Worm (Caenorhabditis elegans) whole organism, late embryonic: ENCODE data around the gene Y54G11A.19.

ENCODE experiments used
- Y22D7AL.16 ChIP-seq: sonication (generic microtip); optimal IDR thresholded peaks from 2 replicates; lab custom pipeline; 2016; ENCODE audit warnings: missing genetic modification characterization, missing compliant biosample characterization
- ahr-1 ChIP-seq: sonication (generic microtip); optimal IDR thresholded peaks from 2 replicates; lab custom pipeline; 2016; ENCODE audit warnings: missing genetic modification characterization, missing compliant biosample characterization
- ceh-24 ChIP-seq: sonication (generic microtip); optimal IDR thresholded peaks from 2 replicates; lab custom pipeline; 2016; ENCODE audit warnings: mild to moderate bottlenecking, missing genetic modification characterization, missing compliant biosample characterization
- ceh-30 ChIP-seq: fragments of 150-350 bp; optimal IDR thresholded peaks from 2 replicates; lab custom pipeline; 2014; ENCODE audit warnings: missing biosample characterization, missing genetic modification characterization
- ceh-31 ChIP-seq: sonication (generic microtip); optimal IDR thresholded peaks from 2 replicates; lab custom pipeline; 2016; ENCODE audit warnings: missing genetic modification characterization, missing compliant biosample characterization
- ceh-45 ChIP-seq: fragments of 200-800 bp; sonication (Bioruptor generic); IDR thresholded peaks from 2 replicates; pipeline ENCODE4 v1.3.6; 2022; ENCODE audit warnings: missing genetic modification reagents, missing genetic modification characterization, missing compliant biosample characterization
- ceh-6 ChIP-seq: fragments of 200-800 bp; sonication (Bioruptor generic); optimal IDR thresholded peaks from 2 replicates; lab custom pipeline; 2018; ENCODE audit warnings: mild to moderate bottlenecking, missing genetic modification characterization, missing compliant biosample characterization
- ceh-9 ChIP-seq: sonication (generic microtip); optimal IDR thresholded peaks from 2 replicates; lab custom pipeline; 2016; ENCODE audit warnings: mild to moderate bottlenecking, missing genetic modification characterization, inconsistent platforms, missing compliant biosample characterization
- che-1 ChIP-seq: sonication (generic microtip); optimal IDR thresholded peaks from 2 replicates; lab custom pipeline; 2016; ENCODE audit warnings: mild to moderate bottlenecking, missing genetic modification characterization, missing compliant biosample characterization
- dve-1 ChIP-seq: sonication (generic microtip); optimal IDR thresholded peaks from 2 replicates; lab custom pipeline; 2017; ENCODE audit warnings: antibody characterized with exemption, mild to moderate bottlenecking, missing genetic modification characterization, missing compliant biosample characterization
- elt-2 ChIP-seq: sonication (generic microtip); optimal IDR thresholded peaks from 2 replicates; lab custom pipeline; 2016; ENCODE audit warnings: missing genetic modification reagents, missing genetic modification characterization, missing compliant biosample characterization
- elt-4 ChIP-seq: sonication (generic microtip); optimal IDR thresholded peaks from 2 replicates; lab custom pipeline; 2016; ENCODE audit warnings: missing genetic modification characterization, missing compliant biosample characterization
- fax-1 ChIP-seq: sonication (generic microtip); optimal IDR thresholded peaks from 2 replicates; lab custom pipeline; 2016; ENCODE audit warnings: missing genotype, missing genetic modification characterization, missing compliant biosample characterization
- fkh-6 ChIP-seq: sonication (generic microtip); optimal IDR thresholded peaks from 2 replicates; lab custom pipeline; 2016; ENCODE audit warnings: missing genetic modification characterization, missing compliant biosample characterization
- hlh-13 ChIP-seq: fragments of 200-800 bp; sonication (Bioruptor generic); optimal IDR thresholded peaks from 2 replicates; lab custom pipeline; 2018; ENCODE audit warnings: mild to moderate bottlenecking, missing genetic modification characterization, missing compliant biosample characterization
- hlh-15 ChIP-seq: sonication (generic microtip); optimal IDR thresholded peaks from 2 replicates; lab custom pipeline; 2016; ENCODE audit warnings: missing genetic modification characterization, missing compliant biosample characterization
- hlh-30 ChIP-seq: sonication (generic microtip); optimal IDR thresholded peaks from 2 replicates; lab custom pipeline; 2017; ENCODE audit warnings: antibody characterized with exemption, missing genetic modification characterization, missing compliant biosample characterization; ENCODE audit not compliant: insufficient read depth
- hlh-6 ChIP-seq: sonication (generic microtip); optimal IDR thresholded peaks from 2 replicates; lab custom pipeline; 2016; ENCODE audit warnings: missing genotype, missing genetic modification characterization, missing compliant biosample characterization
- hlh-8 ChIP-seq: sonication (generic microtip); optimal IDR thresholded peaks from 2 replicates; lab custom pipeline; 2016; ENCODE audit warnings: missing genotype, missing genetic modification characterization, missing compliant biosample characterization
- mec-3 ChIP-seq: sonication (generic microtip); optimal IDR thresholded peaks from 2 replicates; lab custom pipeline; 2016; ENCODE audit warnings: borderline replicate concordance, missing genetic modification characterization, missing compliant biosample characterization
- nfya-1 ChIP-seq: sonication (generic microtip); optimal IDR thresholded peaks from 2 replicates; lab custom pipeline; 2017; ENCODE audit warnings: missing genetic modification characterization, mild to moderate bottlenecking, missing compliant biosample characterization, antibody characterized with exemption, moderate library complexity
- nhr-11 ChIP-seq: fragments of 150-350 bp; optimal IDR thresholded peaks from 2 replicates; lab custom pipeline; 2014; ENCODE audit warnings: missing biosample characterization, missing genetic modification characterization
- odd-2 ChIP-seq: sonication (generic microtip); optimal IDR thresholded peaks from 2 replicates; lab custom pipeline; 2017; ENCODE audit warnings: antibody characterized with exemption, mild to moderate bottlenecking, missing genetic modification characterization, missing compliant biosample characterization
- pag-3 ChIP-seq: sonication (generic microtip); optimal IDR thresholded peaks from 2 replicates; lab custom pipeline; 2016; ENCODE audit warnings: missing compliant biosample characterization, missing genetic modification characterization, borderline replicate concordance
- pax-1 ChIP-seq: fragments of 150-350 bp; optimal IDR thresholded peaks from 2 replicates; lab custom pipeline; 2014; ENCODE audit warnings: missing biosample characterization, missing genetic modification characterization
- pha-2 ChIP-seq: sonication (generic microtip); optimal IDR thresholded peaks from 2 replicates; lab custom pipeline; 2017; ENCODE audit warnings: mild to moderate bottlenecking, missing genetic modification characterization, missing compliant biosample characterization
- pros-1 ChIP-seq: fragments of 150-350 bp; optimal IDR thresholded peaks from 2 replicates; lab custom pipeline; 2014; ENCODE audit warnings: missing biosample characterization, missing genetic modification reagents, missing genetic modification characterization
- ref-2 ChIP-seq: sonication (generic microtip); optimal IDR thresholded peaks from 2 replicates; lab custom pipeline; 2016; ENCODE audit warnings: missing genetic modification characterization, missing compliant biosample characterization
- sdc-2 ChIP-seq: sonication (generic microtip); optimal IDR thresholded peaks from 2 replicates; lab custom pipeline; 2016; ENCODE audit warnings: missing genotype, missing genetic modification characterization, missing compliant biosample characterization
- syd-9 ChIP-seq: sonication (generic microtip); optimal IDR thresholded peaks from 2 replicates; lab custom pipeline; 2016; ENCODE audit warnings: mild to moderate bottlenecking, missing genetic modification characterization, moderate library complexity, missing compliant biosample characterization
- unc-55 ChIP-seq: sonication (generic microtip); optimal IDR thresholded peaks from 2 replicates; lab custom pipeline; 2017; ENCODE audit warnings: missing biosample characterization, missing genetic modification reagents, missing genetic modification characterization
- unc-86 ChIP-seq: sonication (generic microtip); optimal IDR thresholded peaks from 2 replicates; lab custom pipeline; 2016; ENCODE audit warnings: missing genetic modification characterization, missing compliant biosample characterization
- zip-5 ChIP-seq: sonication (generic microtip); optimal IDR thresholded peaks from 2 replicates; lab custom pipeline; 2016; ENCODE audit warnings: missing genetic modification characterization, missing compliant biosample characterization
- ztf-16 ChIP-seq: sonication (generic microtip); optimal IDR thresholded peaks from 2 replicates; lab custom pipeline; 2017; ENCODE audit warnings: missing genetic modification characterization, missing compliant biosample characterization

Gene Y54G11A.19

DNA sequence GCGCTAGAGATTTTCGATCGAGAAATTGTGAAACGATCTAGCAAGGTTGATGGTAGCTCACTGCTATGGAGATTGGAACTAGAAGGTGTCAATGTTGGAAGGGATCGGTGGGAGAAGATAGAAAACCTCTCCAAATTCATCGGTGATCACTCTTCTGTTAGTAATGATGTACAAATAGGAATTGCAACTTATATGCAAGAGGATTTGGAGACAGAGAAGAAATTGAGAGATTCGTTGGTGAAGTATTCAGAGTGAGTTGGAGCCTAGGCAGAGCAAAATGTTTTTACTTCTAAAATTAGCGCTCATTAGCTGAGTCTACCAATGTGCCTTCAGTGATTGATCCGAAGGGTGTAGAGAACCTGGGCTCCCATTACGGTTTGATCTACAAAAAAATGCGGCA is 37.7 kb upstream of the Y54G11A.19 start:
- TF ChIP-seq fax-1 (tag; lab: Kevin White, UChicago) (no peak), ztf-16 (tag; lab: Kevin White, UChicago) (no peak), hlh-30 (tag; lab: Kevin White, UChicago) (no peak), hlh-8 (tag; lab: Kevin White, UChicago) (no peak), ceh-30 (tag; lab: Kevin White, UChicago) (no peak), hlh-6 (no peak), ceh-9 (tag; lab: Kevin White, UChicago) (no peak)

DNA sequence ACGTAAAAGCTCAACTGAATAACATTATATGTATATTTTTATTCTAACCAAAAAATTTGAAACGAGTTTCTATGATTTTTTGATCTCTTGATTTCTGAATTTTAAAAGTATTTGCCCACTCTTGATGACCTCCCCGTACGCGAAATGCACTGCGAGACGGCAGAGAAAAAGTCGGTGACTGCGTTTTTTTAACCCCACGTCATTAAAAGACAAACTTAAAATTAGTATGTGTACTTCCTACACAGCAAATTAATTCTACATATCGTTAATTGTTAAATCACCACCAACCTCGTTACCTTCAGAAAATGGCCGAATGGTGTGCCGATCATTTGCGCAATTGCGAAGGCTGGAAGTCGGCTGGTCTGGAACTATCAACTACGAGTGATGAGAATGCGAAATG is 35.8 kb upstream of the Y54G11A.19 start, which contains the start of gene Y54G11A.4:
TSS of gene Y54G11A.4 (plus strand) at position 301 of the 400 bp plus-strand sequence.
- TF ChIP-seq unc-55 (GFP tag; lab: Kevin White, UChicago) (no peak), ahr-1 (tag; lab: Kevin White, UChicago) (no peak), zip-5 (tag; lab: Kevin White, UChicago) (no peak), hlh-30 (tag; lab: Kevin White, UChicago) (no peak), hlh-13 (GFP tag; lab: Kevin White, UChicago) (no peak), ceh-45 (GFP tag; lab: Robert Waterston, UW) (no peak), hlh-15 (tag; lab: Kevin White, UChicago) (no peak), dve-1 (tag; lab: Kevin White, UChicago) (no peak), ceh-6 (GFP tag; lab: Kevin White, UChicago) (no peak), sdc-2 (tag; lab: Kevin White, UChicago) (no peak), pax-1 (tag; lab: Kevin White, UChicago) (no peak), fkh-6 (tag; lab: Kevin White, UChicago) (no peak)

DNA sequence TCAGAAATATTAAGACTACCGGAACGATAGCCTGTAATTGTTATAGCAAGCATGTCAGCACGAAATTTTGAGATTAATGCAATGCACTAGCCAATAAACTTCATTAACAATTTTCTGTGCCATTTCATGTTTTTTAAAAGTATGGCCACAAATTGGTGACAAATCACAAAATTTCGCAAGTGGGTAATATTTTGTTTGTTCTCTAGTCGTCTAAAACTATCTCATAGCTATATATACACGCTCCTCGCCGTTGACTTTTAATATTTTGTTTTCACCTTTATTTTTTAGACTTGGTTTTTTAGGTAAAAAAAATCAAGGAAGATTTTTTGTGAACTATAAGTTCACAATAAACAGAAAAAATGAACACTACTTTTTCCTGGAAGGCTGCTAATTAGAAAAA is 34.2 kb upstream of the Y54G11A.19 start:
- TF ChIP-seq hlh-30 (tag; lab: Kevin White, UChicago) (no peak), ceh-31 (tag; lab: Kevin White, UChicago) (no peak), elt-2 (tag; lab: Kevin White, UChicago) (no peak), dve-1 (tag; lab: Kevin White, UChicago) (no peak), pros-1 (no peak), hlh-13 (GFP tag; lab: Kevin White, UChicago) (no peak), nfya-1 (tag; lab: Kevin White, UChicago) (no peak), pha-2 (tag; lab: Kevin White, UChicago) (no peak)

DNA sequence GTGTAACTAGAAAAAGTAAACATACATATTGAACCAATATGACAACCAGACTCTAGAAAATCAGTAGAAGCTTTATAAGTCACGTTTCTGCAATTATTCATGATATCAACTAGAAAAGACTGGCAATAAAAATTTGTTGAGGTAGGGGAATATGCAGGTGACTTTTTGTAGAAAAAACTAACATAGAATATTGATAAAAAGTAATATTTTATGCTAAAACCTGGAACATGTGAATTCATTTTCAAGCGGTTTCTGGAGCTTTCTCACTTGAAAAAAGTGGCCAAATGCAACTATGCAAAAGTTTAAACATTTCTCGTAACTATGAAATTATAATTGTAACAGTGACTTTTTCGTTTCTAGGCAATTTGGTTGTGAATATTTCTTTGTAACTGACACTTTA is 32.3 kb upstream of the Y54G11A.19 start, which contains the start of gene srh-42:
TSS of gene srh-42 (minus strand) at position 101 of the 400 bp plus-strand sequence.
- TF ChIP-seq hlh-6, result no peak
- TF ChIP-seq ceh-24, result no peak
- no peak for TF ChIP-seq ref-2 (tag; lab: Kevin White, UChicago)
- TF ChIP-seq ahr-1 (tag; lab: Kevin White, UChicago), result no peak
- TF ChIP-seq fkh-6 (tag; lab: Kevin White, UChicago), result no peak
- TF ChIP-seq fax-1 (tag; lab: Kevin White, UChicago), result no peak
- no peak for TF ChIP-seq pag-3 (tag; lab: Kevin White, UChicago)
- TF ChIP-seq elt-4 (tag; lab: Kevin White, UChicago), result no peak
- TF ChIP-seq pha-2 (tag; lab: Kevin White, UChicago), result no peak
- no peak for TF ChIP-seq odd-2 (tag; lab: Kevin White, UChicago)
- no peak for TF ChIP-seq hlh-8 (tag; lab: Kevin White, UChicago)
- no peak for TF ChIP-seq syd-9 (tag; lab: Kevin White, UChicago)
- TF ChIP-seq zip-5 (tag; lab: Kevin White, UChicago), result no peak
- no peak for TF ChIP-seq Y22D7AL.16 (tag; lab: Kevin White, UChicago)
- no peak for TF ChIP-seq mec-3 (tag; lab: Kevin White, UChicago)
- TF ChIP-seq unc-86, result no peak
- no peak for TF ChIP-seq nhr-11
- TF ChIP-seq che-1 (tag; lab: Kevin White, UChicago), result no peak
